Worm (Caenorhabditis elegans) whole organism, young adult: ENCODE results near the gene fbxb-84.

Source experiments
- T26A5.8 ChIP-seq: sonication (generic microtip); optimal IDR thresholded peaks from 2 replicates; lab custom pipeline; 2016; ENCODE audit warnings: missing genetic modification characterization, missing compliant biosample characterization
- Y53G8AR.9 ChIP-seq: fragments of 200-800 bp; sonication (Bioruptor generic); conservative IDR thresholded peaks from 2 replicates; pipeline ENCODE4 v1.3.6; 2022; ENCODE audit warnings: missing genetic modification reagents, missing genetic modification characterization, missing compliant biosample characterization
- attf-6 ChIP-seq: fragments of 200-800 bp; sonication (Bioruptor generic); IDR thresholded peaks from 2 replicates; pipeline ENCODE4 v1.3.6; 2022; ENCODE audit warnings: missing genetic modification reagents, missing genetic modification characterization, missing compliant biosample characterization
- ceh-100 ChIP-seq: fragments of 200-800 bp; sonication (Bioruptor generic); IDR thresholded peaks from 2 replicates; pipeline ENCODE4 v1.3.6; 2022; ENCODE audit warnings: missing genetic modification reagents, missing genetic modification characterization, missing compliant biosample characterization
- efl-1 ChIP-seq: fragments of 150-350 bp; optimal IDR thresholded peaks from 2 replicates; lab custom pipeline; 2014; ENCODE audit warnings: missing biosample characterization, missing genetic modification reagents, missing genetic modification characterization
- ets-4 ChIP-seq: fragments of 200-800 bp; sonication (Bioruptor generic); optimal IDR thresholded peaks from 2 replicates; lab custom pipeline; 2018; ENCODE audit warnings: mild to moderate bottlenecking, missing genetic modification characterization, missing compliant biosample characterization
- fkh-3 ChIP-seq: sonication (generic microtip); optimal IDR thresholded peaks from 2 replicates; lab custom pipeline; 2016; ENCODE audit warnings: mild to moderate bottlenecking, missing genetic modification characterization, missing compliant biosample characterization
- let-526 ChIP-seq: fragments of 200-800 bp; sonication (Bioruptor generic); IDR thresholded peaks from 2 replicates; pipeline ENCODE4 v1.3.6; 2022; ENCODE audit warnings: missing genetic modification reagents, missing genetic modification characterization, missing compliant biosample characterization
- madf-3 ChIP-seq: fragments of 200-800 bp; sonication (Bioruptor generic); IDR thresholded peaks from 2 replicates; pipeline ENCODE4 v1.3.6; 2022; ENCODE audit warnings: missing genetic modification reagents, missing genetic modification characterization, missing compliant biosample characterization
- pha-4 ChIP-seq: fragments of 150-350 bp; sonication (generic microtip); optimal IDR thresholded peaks from 2 replicates; lab custom pipeline; 2014; ENCODE audit warnings: missing biosample characterization, missing genetic modification reagents, missing genetic modification characterization
- sea-2 ChIP-seq: fragments of 200-800 bp; sonication (Bioruptor generic); IDR thresholded peaks from 2 replicates; pipeline ENCODE4 v1.3.6; 2022; ENCODE audit warnings: missing genetic modification characterization, missing compliant biosample characterization
- snpc-1.3 ChIP-seq: sonication (generic microtip); optimal IDR thresholded peaks from 2 replicates; lab custom pipeline; 2017; ENCODE audit warnings: missing genetic modification characterization, mild to moderate bottlenecking, missing compliant biosample characterization, antibody characterized with exemption, moderate library complexity, missing genotype, missing genetic modification reagents; ENCODE audit not compliant: insufficient read depth
- unc-62 ChIP-seq: fragments of 150-350 bp; optimal IDR thresholded peaks from 2 replicates; lab custom pipeline; 2014; ENCODE audit warnings: missing biosample characterization, missing genetic modification reagents, missing genetic modification characterization
- ztf-18 ChIP-seq: sonication (generic microtip); optimal IDR thresholded peaks from 2 replicates; lab custom pipeline; 2016; ENCODE audit warnings: missing genotype, mild to moderate bottlenecking, missing genetic modification characterization, missing compliant biosample characterization

DNA sequence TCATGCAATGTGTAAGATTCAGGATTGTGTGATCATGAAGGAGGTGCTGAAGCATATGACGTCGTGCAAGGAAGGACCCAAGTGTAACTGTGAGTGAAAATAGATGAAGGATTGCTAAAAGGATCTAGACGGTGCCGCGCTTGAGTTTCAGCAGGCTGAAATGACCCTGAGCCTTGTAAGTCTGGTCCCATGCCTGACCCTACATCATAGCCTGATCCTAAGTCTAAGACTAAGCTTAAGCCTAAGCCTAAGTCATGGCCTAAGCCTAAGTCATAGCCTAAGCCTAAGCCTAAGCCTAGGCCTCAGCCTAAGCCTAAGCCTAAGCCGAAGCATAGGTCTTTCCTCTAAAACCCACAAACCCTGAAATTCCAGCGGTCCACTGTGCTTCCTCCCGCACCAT is 28.4 kb downstream of the fbxb-84 start:
- TF ChIP-seq ztf-18 (tag; lab: Kevin White, UChicago) (no peak), pha-4 (tag; lab: Kevin White, UChicago) (no peak), attf-6 (GFP tag; lab: Robert Waterston, UW) (no peak), ets-4 (GFP tag; lab: Kevin White, UChicago) (no peak), fkh-3 (tag; lab: Kevin White, UChicago) (no peak), let-526 (GFP tag; lab: Robert Waterston, UW) (no peak), snpc-1.3 (no peak), T26A5.8 (no peak), unc-62 (GFP tag; lab: Kevin White, UChicago) (no peak), Y53G8AR.9 (GFP tag; lab: Robert Waterston, UW) (no peak), efl-1 (GFP tag; lab: Kevin White, UChicago) (no peak), ceh-100 (GFP tag; lab: Robert Waterston, UW) (no peak), sea-2 (GFP tag; lab: Robert Waterston, UW) (no peak), madf-3 (GFP tag; lab: Robert Waterston, UW) (no peak)
